Worm (Caenorhabditis elegans): ENCODE measurements around the gene C06E1.1.

- TF ChIP-seq W03F9.2 (tag; optimal IDR thresholded peaks at IDR 0.05) (no peak), him-1 (tag; optimal IDR thresholded peaks at IDR 0.05) (no peak)
Observed at ce11 chrIII:8593620-8594019, 12.0 kb upstream of the C06E1.1 start, which contains the start of gene C06E1.7.

Data from whole organism, L4/young adult.